Worm (Caenorhabditis elegans): ENCODE data around the gene T12D8.5.
A peak's percentile ranks its signal among the peaks of the same experiment; 100 is the strongest.

Gene T12D8.5

ce11 chrIII:13643534-13643933 is 16.9 kb upstream of the T12D8.5 start, which contains the start of the genes drr-2 and set-16 (continued):
- TF ChIP-seq ceh-27 (GFP tag; optimal IDR thresholded peaks at IDR 0.05) (peak; percentile 99), nhr-90 (tag; optimal IDR thresholded peaks at IDR 0.05) (peak; percentile 87), sdz-38 (tag; optimal IDR thresholded peaks at IDR 0.05) (no peak), Y79H2A.3 (GFP tag; conservative IDR thresholded peaks at IDR 0.05) (peak; percentile 96), cebp-2 (GFP tag; IDR thresholded peaks at IDR 0.05) (peak; percentile 92; the same call in 1 of the 2 replicates), mxl-1 (tag; optimal IDR thresholded peaks at IDR 0.05) (no peak), snpc-1.1 (tag; optimal IDR thresholded peaks at IDR 0.05; ENCODE audit: insufficient read depth) (peak; percentile 66), hlh-12 (tag; optimal IDR thresholded peaks at IDR 0.05) (no peak), lin-40 (tag; optimal IDR thresholded peaks at IDR 0.05) (peak; percentile 99), ZK185.1 (tag; optimal IDR thresholded peaks at IDR 0.05; ENCODE audit: poor library complexity, severe bottlenecking) (no peak), ekl-4 (GFP tag; IDR thresholded peaks at IDR 0.05) (peak; percentile 99), pha-4 (tag; optimal IDR thresholded peaks at IDR 0.05) (peak; percentile 98), F52B5.7 (tag; optimal IDR thresholded peaks at IDR 0.05) (peak; percentile 81), F57C9.4 (tag; optimal IDR thresholded peaks at IDR 0.05) (peak; percentile 87), lin-35 (GFP tag; optimal IDR thresholded peaks at IDR 0.05) (peak in 2 of 3 experiments; percentile 85 to 96), ztf-3 (GFP tag; optimal IDR thresholded peaks at IDR 0.05) (peak; percentile 92), madf-6 (GFP tag; IDR thresholded peaks at IDR 0.05) (peak; percentile 97), ztf-28 (GFP tag; IDR thresholded peaks at IDR 0.05) (peak; percentile 87), xnd-1 (tag; optimal IDR thresholded peaks at IDR 0.05) (peak; percentile 88), egl-44 (GFP tag; IDR thresholded peaks at IDR 0.05) (peak; percentile 97), ets-4 (GFP tag; optimal IDR thresholded peaks at IDR 0.05) (peak; percentile 97), F33H1.4 (GFP tag; IDR thresholded peaks at IDR 0.05) (peak; percentile 91), T26A5.8 (tag; optimal IDR thresholded peaks at IDR 0.05) (peak; percentile 75), T07F8.4 (tag; optimal IDR thresholded peaks at IDR 0.05) (peak; percentile 27), F39B2.1 (GFP tag; IDR thresholded peaks at IDR 0.05) (peak; percentile 79; the same call in 1 of the 2 replicates), dpff-1 (tag; optimal IDR thresholded peaks at IDR 0.05) (peak; percentile 90), athp-1 (tag; optimal IDR thresholded peaks at IDR 0.05) (peak; percentile 100), D2030.7 (GFP tag; IDR thresholded peaks at IDR 0.05) (peak; percentile 100), lir-1 (GFP tag; conservative IDR thresholded peaks at IDR 0.05) (peak; percentile 98), ceh-58 (GFP tag; IDR thresholded peaks at IDR 0.05) (no peak), Y53F4B.3 (GFP tag; IDR thresholded peaks at IDR 0.05) (peak; percentile 75), egrh-3 (GFP tag; IDR thresholded peaks at IDR 0.05) (peak; percentile 71), mcd-1 (GFP tag; IDR thresholded peaks at IDR 0.05) (peak; percentile 98), madf-3 (GFP tag; IDR thresholded peaks at IDR 0.05) (peak; percentile 98), dox-1 (GFP tag; IDR thresholded peaks at IDR 0.05) (peak; percentile 100)

- TF ChIP-seq egrh-3 (GFP tag; IDR thresholded peaks at IDR 0.05): peak; percentile 78; the same call in 1 of the 2 replicates
- no peak for TF ChIP-seq ccch-3 (GFP tag; optimal IDR thresholded peaks at IDR 0.05)
- TF ChIP-seq zim-3 (tag; optimal IDR thresholded peaks at IDR 0.05): no peak
- no peak for TF ChIP-seq ztf-26 (tag; optimal IDR thresholded peaks at IDR 0.05)
- no peak for TF ChIP-seq ceh-100 (GFP tag; IDR thresholded peaks at IDR 0.05)
- 0 out of 2 replicates have a peak, but pooled peaks have one; percentile 11 for TF ChIP-seq Y53G8AR.9 (GFP tag; conservative IDR thresholded peaks at IDR 0.05)
- no peak for TF ChIP-seq hmg-20 (GFP tag; IDR thresholded peaks at IDR 0.05)
- no peak for TF ChIP-seq F10E7.11 (tag; optimal IDR thresholded peaks at IDR 0.05)
- peak; percentile 91 for TF ChIP-seq zfh-2 (GFP tag; conservative IDR thresholded peaks at IDR 0.05)
- TF ChIP-seq mcd-1 (GFP tag; IDR thresholded peaks at IDR 0.05): 0 out of 2 replicates have a peak, but pooled peaks have one; percentile 9
- TF ChIP-seq F37B4.10 (GFP tag; IDR thresholded peaks at IDR 0.05): no peak
Measured at ce11 chrIII:13642776-13643175, 16.2 kb upstream of the T12D8.5 start.
